Worm (Caenorhabditis elegans) whole organism, early embryonic: ENCODE results near the gene flp-14.

ENCODE experiments used
- B0310.2 ChIP-seq: sonication (generic microtip); optimal IDR thresholded peaks from 2 replicates; lab custom pipeline; 2016; ENCODE audit warnings: mild to moderate bottlenecking, missing genetic modification characterization, missing compliant biosample characterization
- F13C5.2 ChIP-seq: sonication (generic microtip); optimal IDR thresholded peaks from 2 replicates; lab custom pipeline; 2017; ENCODE audit warnings: mild to moderate bottlenecking, missing genetic modification characterization, inconsistent platforms, missing compliant biosample characterization
- aly-1 ChIP-seq: sonication (generic microtip); optimal IDR thresholded peaks from 2 replicates; lab custom pipeline; 2016; ENCODE audit warnings: missing genetic modification characterization, missing compliant biosample characterization
- ama-1 ChIP-seq: fragments of 150-350 bp; optimal IDR thresholded peaks from 2 replicates; lab custom pipeline; 2014
- ceh-36 ChIP-seq: sonication (generic microtip); optimal IDR thresholded peaks from 2 replicates; lab custom pipeline; 2016; ENCODE audit warnings: missing genetic modification characterization, inconsistent platforms, missing compliant biosample characterization
- flt-1 ChIP-seq: fragments of 200-800 bp; sonication (Bioruptor generic); IDR thresholded peaks from 2 replicates; pipeline ENCODE4 v1.3.6; 2022; ENCODE audit warnings: missing genetic modification characterization, missing compliant biosample characterization
- tbx-11 ChIP-seq: fragments of 200-800 bp; sonication (Bioruptor generic); IDR thresholded peaks from 2 replicates; pipeline ENCODE4 v1.3.6; 2022; ENCODE audit warnings: missing genetic modification characterization, missing compliant biosample characterization
- tbx-37 ChIP-seq: fragments of 200-800 bp; sonication (Bioruptor generic); conservative IDR thresholded peaks from 2 replicates; pipeline ENCODE4 v1.3.6; 2022; ENCODE audit warnings: missing genetic modification reagents, missing genetic modification characterization, missing compliant biosample characterization
- tra-4 ChIP-seq: sonication (generic microtip); optimal IDR thresholded peaks from 2 replicates; lab custom pipeline; 2017; ENCODE audit warnings: missing genetic modification characterization, missing compliant biosample characterization

ce11 chrIII:12942307-12942706, 32.0 kb downstream of the flp-14 start, which contains the start of gene unc-25:
- TF ChIP-seq F13C5.2 (no peak), ama-1 (lab: Kevin White, UChicago) (no peak), tbx-37 (no peak), ceh-36 (tag; lab: Kevin White, UChicago) (no peak), tbx-11 (GFP tag; lab: Robert Waterston, UW) (no peak), flt-1 (GFP tag; lab: Robert Waterston, UW) (no peak), B0310.2 (tag; lab: Kevin White, UChicago) (no peak), aly-1 (tag; lab: Kevin White, UChicago) (no peak), tra-4 (no peak)
